Worm (Caenorhabditis elegans): Measurements from ENCODE around the gene bed-2.

bed-2 gene

ce11 chrIII:11490221-11490620, 19.6 kb upstream of the bed-2 start:
- no peak for TF ChIP-seq gmeb-1 (tag; optimal IDR thresholded peaks at IDR 0.05)
- TF ChIP-seq nhr-129 (tag; optimal IDR thresholded peaks at IDR 0.05) = no peak
- TF ChIP-seq nhr-237 (tag; optimal IDR thresholded peaks at IDR 0.05) = no peak
- no peak for TF ChIP-seq sma-9 (GFP tag; optimal IDR thresholded peaks at IDR 0.05)
- TF ChIP-seq sma-9 (tag; optimal IDR thresholded peaks at IDR 0.05) = no peak
- no peak for TF ChIP-seq nhr-11 (tag; optimal IDR thresholded peaks at IDR 0.05)
- no peak for TF ChIP-seq unc-39 (tag; optimal IDR thresholded peaks at IDR 0.05)
- no peak for TF ChIP-seq crh-2 (tag; optimal IDR thresholded peaks at IDR 0.05)
- no peak for TF ChIP-seq snpc-4 (tag; optimal IDR thresholded peaks at IDR 0.05)
- no peak for TF ChIP-seq lin-13 (GFP tag; optimal IDR thresholded peaks at IDR 0.05)
- no peak for TF ChIP-seq lsy-2 (tag; optimal IDR thresholded peaks at IDR 0.05)
- TF ChIP-seq unc-55 (GFP tag; optimal IDR thresholded peaks at IDR 0.05) = no peak

- TF ChIP-seq lin-39 (tag; optimal IDR thresholded peaks at IDR 0.05) (no peak), ama-1 (optimal IDR thresholded peaks at IDR 0.05) (no peak), peb-1 (tag; optimal IDR thresholded peaks at IDR 0.05) (no peak), nhr-10 (tag; optimal IDR thresholded peaks at IDR 0.05) (no peak), nhr-77 (tag; optimal IDR thresholded peaks at IDR 0.05) (no peak), nhr-12 (tag; optimal IDR thresholded peaks at IDR 0.05) (no peak), alr-1 (tag; optimal IDR thresholded peaks at IDR 0.05) (no peak), skn-1 (tag; optimal IDR thresholded peaks at IDR 0.05) (no peak), unc-39 (tag; optimal IDR thresholded peaks at IDR 0.05) (no peak), C34F6.9 (tag; optimal IDR thresholded peaks at IDR 0.05) (no peak), ZK546.5 (tag; optimal IDR thresholded peaks at IDR 0.05) (no peak), blmp-1 (tag; optimal IDR thresholded peaks at IDR 0.05; ENCODE audit: insufficient read depth) (no peak), ztf-4 (tag; optimal IDR thresholded peaks at IDR 0.05) (no peak)
These were observed 19.0 kb upstream of the bed-2 start for ce11 chrIII:11489601-11490000.

ce11 chrIII:11488662-11489349, 18.2 kb upstream of the bed-2 start:
- TF ChIP-seq peb-1 (tag; optimal IDR thresholded peaks at IDR 0.05) (no peak), lin-39 (tag; optimal IDR thresholded peaks at IDR 0.05) (no peak), unc-39 (tag; optimal IDR thresholded peaks at IDR 0.05) (no peak), crh-2 (tag; optimal IDR thresholded peaks at IDR 0.05) (no peak), mbf-1 (tag; optimal IDR thresholded peaks at IDR 0.05) (no peak), lsy-2 (tag; optimal IDR thresholded peaks at IDR 0.05) (no peak), nhr-10 (tag; optimal IDR thresholded peaks at IDR 0.05) (no peak), nhr-12 (tag; optimal IDR thresholded peaks at IDR 0.05) (no peak), nhr-129 (tag; optimal IDR thresholded peaks at IDR 0.05) (no peak), nhr-6 (tag; optimal IDR thresholded peaks at IDR 0.05) (no peak), dmd-4 (tag; optimal IDR thresholded peaks at IDR 0.05) (no peak), mab-5 (tag; optimal IDR thresholded peaks at IDR 0.05) (no peak), nhr-25 (tag; optimal IDR thresholded peaks at IDR 0.05) (no peak), snpc-4 (tag; optimal IDR thresholded peaks at IDR 0.05) (no peak), ztf-11 (tag; optimal IDR thresholded peaks at IDR 0.05) (no peak), zag-1 (tag; optimal IDR thresholded peaks at IDR 0.05) (no peak), gmeb-1 (tag; optimal IDR thresholded peaks at IDR 0.05) (no peak)

ce11 chrIII:11487245-11487644, 16.6 kb upstream of the bed-2 start, which contains the start of gene popl-5:
Gene popl-5 (minus strand): TSS chrIII:11487345.
- no peak for TF ChIP-seq peb-1 (tag; optimal IDR thresholded peaks at IDR 0.05)
- TF ChIP-seq sma-9 (GFP tag; optimal IDR thresholded peaks at IDR 0.05) = no peak
- no peak for TF ChIP-seq sma-9 (tag; optimal IDR thresholded peaks at IDR 0.05)
- TF ChIP-seq R02D3.7 (tag; optimal IDR thresholded peaks at IDR 0.05) = no peak
- no peak for TF ChIP-seq nhr-25 (tag; optimal IDR thresholded peaks at IDR 0.05)
- TF ChIP-seq aly-2 (tag; optimal IDR thresholded peaks at IDR 0.05) = no peak
- TF ChIP-seq ztf-11 (tag; optimal IDR thresholded peaks at IDR 0.05) = no peak
- no peak for TF ChIP-seq ztf-4 (tag; optimal IDR thresholded peaks at IDR 0.05)
- no peak for TF ChIP-seq nhr-23 (tag; optimal IDR thresholded peaks at IDR 0.05)

ce11 chrIII:11484139-11484590, 13.6 kb upstream of the bed-2 start, which contains the start of gene fbxa-220:
Gene fbxa-220 (minus strand): TSS chrIII:11484189.
- TF ChIP-seq nhr-129 (tag; optimal IDR thresholded peaks at IDR 0.05) = no peak
- no peak for TF ChIP-seq nhr-237 (tag; optimal IDR thresholded peaks at IDR 0.05)
- no peak for TF ChIP-seq egl-27 (tag; optimal IDR thresholded peaks at IDR 0.05)
- no peak for TF ChIP-seq sma-9 (GFP tag; optimal IDR thresholded peaks at IDR 0.05)
- no peak for TF ChIP-seq sma-9 (tag; optimal IDR thresholded peaks at IDR 0.05)
- no peak for TF ChIP-seq zag-1 (tag; optimal IDR thresholded peaks at IDR 0.05)
- no peak for TF ChIP-seq ztf-1 (GFP tag; conservative IDR thresholded peaks at IDR 0.05)
- TF ChIP-seq mdl-1 (tag; optimal IDR thresholded peaks at IDR 0.05) = no peak
- TF ChIP-seq R02D3.7 (tag; optimal IDR thresholded peaks at IDR 0.05) = no peak
- no peak for TF ChIP-seq ceh-82 (tag; optimal IDR thresholded peaks at IDR 0.05)
